Worm (Caenorhabditis elegans): ENCODE data around the gene C50H2.7.

C50H2.7 gene

ce11 chrV:9937435-9937834, 14.9 kb downstream of the C50H2.7 start, which contains the start of gene srj-33:
Gene srj-33, minus strand, starts transcription at chrV:9937535.
- TF ChIP-seq ces-1 (GFP tag; optimal IDR thresholded peaks at IDR 0.05), result no peak

- no peak for TF ChIP-seq unc-120 (tag; optimal IDR thresholded peaks at IDR 0.05; ENCODE audit: poor library complexity, severe bottlenecking)
- no peak for TF ChIP-seq elt-3 (tag; optimal IDR thresholded peaks at IDR 0.05)
- no peak for TF ChIP-seq zip-8 (tag; optimal IDR thresholded peaks at IDR 0.05)
- no peak for TF ChIP-seq blmp-1 (tag; optimal IDR thresholded peaks at IDR 0.05)
- no peak for TF ChIP-seq mep-1 (tag; optimal IDR thresholded peaks at IDR 0.05)
- no peak for TF ChIP-seq nhr-237 (tag; optimal IDR thresholded peaks at IDR 0.05)
- no peak for TF ChIP-seq mls-2 (tag; optimal IDR thresholded peaks at IDR 0.05)
- TF ChIP-seq ceh-43 (GFP tag; optimal IDR thresholded peaks at IDR 0.05), result no peak
- TF ChIP-seq tbx-8 (GFP tag; optimal IDR thresholded peaks at IDR 0.05), result no peak
- no peak for TF ChIP-seq bed-3 (GFP tag; optimal IDR thresholded peaks at IDR 0.05)
- no peak for TF ChIP-seq unc-62 (GFP tag; optimal IDR thresholded peaks at IDR 0.05)
- TF ChIP-seq flh-1 (GFP tag; optimal IDR thresholded peaks at IDR 0.05), result no peak
- TF ChIP-seq pha-4 (tag; optimal IDR thresholded peaks at IDR 0.05), result no peak
- no peak for TF ChIP-seq ceh-83 (GFP tag; optimal IDR thresholded peaks at IDR 0.05)
- TF ChIP-seq nhr-76 (tag; optimal IDR thresholded peaks at IDR 0.05), result no peak
Observed at ce11 chrV:9943039-9943438, 20.5 kb downstream of the C50H2.7 start, which contains the start of gene fipr-12. Gene fipr-12, plus strand, starts transcription at chrV:9943339.

ce11 chrV:9944093-9944492, 21.5 kb downstream of the C50H2.7 start, which contains the start of gene sre-28:
Gene sre-28, plus strand, starts transcription at chrV:9944393.
- no peak for TF ChIP-seq zip-8 (tag; optimal IDR thresholded peaks at IDR 0.05)
- TF ChIP-seq sptf-1 (tag; optimal IDR thresholded peaks at IDR 0.05), result no peak
- TF ChIP-seq unc-120 (tag; optimal IDR thresholded peaks at IDR 0.05; ENCODE audit: poor library complexity, severe bottlenecking), result no peak
- TF ChIP-seq elt-1 (tag; optimal IDR thresholded peaks at IDR 0.05; ENCODE audit: borderline replicate concordance, insufficient read depth), result no peak
- no peak for TF ChIP-seq M03D4.4 (tag; optimal IDR thresholded peaks at IDR 0.05)
- no peak for TF ChIP-seq elt-3 (tag; optimal IDR thresholded peaks at IDR 0.05)
- no peak for TF ChIP-seq drap-1 (GFP tag; optimal IDR thresholded peaks at IDR 0.05)
- TF ChIP-seq mep-1 (tag; optimal IDR thresholded peaks at IDR 0.05), result no peak
- TF ChIP-seq lin-13 (tag; optimal IDR thresholded peaks at IDR 0.05), result no peak
- no peak for TF ChIP-seq ces-1 (GFP tag; optimal IDR thresholded peaks at IDR 0.05)
- TF ChIP-seq nhr-2 (tag; optimal IDR thresholded peaks at IDR 0.05), result no peak
- no peak for TF ChIP-seq unc-39 (tag; optimal IDR thresholded peaks at IDR 0.05)
- TF ChIP-seq cnd-1 (tag; optimal IDR thresholded peaks at IDR 0.05), result no peak
- no peak for TF ChIP-seq bed-3 (GFP tag; optimal IDR thresholded peaks at IDR 0.05)
- TF ChIP-seq nhr-12 (tag; optimal IDR thresholded peaks at IDR 0.05), result no peak

ce11 chrV:9948840-9949239, 26.3 kb downstream of the C50H2.7 start, which contains the start of gene nlp-58:
Gene nlp-58, minus strand, starts transcription at chrV:9948940.
- TF ChIP-seq ceh-83 (GFP tag; optimal IDR thresholded peaks at IDR 0.05), result no peak
- no peak for TF ChIP-seq lin-13 (tag; optimal IDR thresholded peaks at IDR 0.05)
- TF ChIP-seq mep-1 (tag; optimal IDR thresholded peaks at IDR 0.05), result no peak
- no peak for TF ChIP-seq ceh-43 (GFP tag; optimal IDR thresholded peaks at IDR 0.05)
- no peak for TF ChIP-seq nhr-2 (tag; optimal IDR thresholded peaks at IDR 0.05)
- no peak for TF ChIP-seq blmp-1 (tag; optimal IDR thresholded peaks at IDR 0.05)
- no peak for TF ChIP-seq elt-3 (tag; optimal IDR thresholded peaks at IDR 0.05)
- no peak for TF ChIP-seq zip-8 (tag; optimal IDR thresholded peaks at IDR 0.05)
- TF ChIP-seq nhr-12 (tag; optimal IDR thresholded peaks at IDR 0.05), result no peak
- TF ChIP-seq drap-1 (GFP tag; optimal IDR thresholded peaks at IDR 0.05), result no peak
- no peak for TF ChIP-seq ztf-11 (tag; optimal IDR thresholded peaks at IDR 0.05)

- TF ChIP-seq lin-13 (tag; optimal IDR thresholded peaks at IDR 0.05), result no peak
- no peak for TF ChIP-seq mep-1 (tag; optimal IDR thresholded peaks at IDR 0.05)
- no peak for TF ChIP-seq lin-32 (GFP tag; optimal IDR thresholded peaks at IDR 0.05)
- no peak for TF ChIP-seq ces-1 (GFP tag; optimal IDR thresholded peaks at IDR 0.05)
- TF ChIP-seq snpc-4 (tag; optimal IDR thresholded peaks at IDR 0.05), result no peak
- TF ChIP-seq unc-62 (GFP tag; optimal IDR thresholded peaks at IDR 0.05), result no peak
- TF ChIP-seq mab-5 (tag; optimal IDR thresholded peaks at IDR 0.05), result no peak
Observed at ce11 chrV:9950861-9951260, 28.3 kb downstream of the C50H2.7 start, which contains the start of gene ttr-46. Gene ttr-46, plus strand, starts transcription at chrV:9951233.

- TF ChIP-seq blmp-1 (tag; optimal IDR thresholded peaks at IDR 0.05) (peak; percentile 56), mab-5 (tag; optimal IDR thresholded peaks at IDR 0.05) (no peak)
Observed at ce11 chrV:9952396-9952795, 29.8 kb downstream of the C50H2.7 start, which contains the start of gene mam-5. Gene mam-5, plus strand, starts transcription at chrV:9952699.

Data from whole organism, mixed stage, embryonic.